Fruit fly (Drosophila melanogaster): ENCODE data around the gene Argk2.

The Argk2 gene

DNA sequence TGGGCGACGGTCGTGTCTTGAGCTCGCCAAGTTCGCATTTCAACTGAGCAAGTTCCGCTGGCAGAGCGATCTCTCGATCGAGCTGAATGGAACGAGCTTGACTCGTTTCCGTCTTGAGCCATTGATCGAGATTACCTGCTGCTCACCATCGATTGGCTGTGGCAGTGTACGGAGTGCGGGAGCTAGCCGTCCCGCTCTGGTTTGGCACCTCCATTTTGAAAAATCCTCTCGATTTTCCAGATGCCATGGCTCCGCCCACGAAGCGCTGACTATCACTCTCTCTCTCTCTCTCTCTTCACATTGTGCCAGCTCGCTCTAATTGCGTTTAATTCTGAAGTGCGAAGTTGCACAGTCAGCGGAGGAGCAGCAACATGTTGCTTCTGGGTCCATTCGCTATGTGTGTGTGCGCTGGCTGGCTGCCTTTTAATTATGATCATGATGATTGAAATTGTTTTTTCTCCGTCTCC is 28.0 kb upstream of the Argk2 start, which contains the start of gene Doc2 (continued):
- 0 out of 2 replicates have a peak, but pooled peaks have one; percentile 16 for TF ChIP-seq Adf1 (GFP tag; IDR thresholded peaks at IDR 0.05)
- TF ChIP-seq sna (GFP tag; IDR thresholded peaks at IDR 0.05; ENCODE audit: partially characterized antibody), result 0 out of 2 replicates have a peak, but pooled peaks have one; percentile 16
- peak; percentile 44 for TF ChIP-seq bbx (GFP tag; IDR thresholded peaks at IDR 0.05; ENCODE audit: partially characterized antibody)
- TF ChIP-seq twi (tag; optimal IDR thresholded peaks at IDR 0.05), result peak; percentile 4
- no peak for TF ChIP-seq lov (optimal IDR thresholded peaks at IDR 0.05)
- 0 out of 3 replicates have a peak, but pooled peaks have one; percentile 10 for TF ChIP-seq lov (GFP tag; IDR thresholded peaks at IDR 0.05)
- TF ChIP-seq Gug (GFP tag; IDR thresholded peaks at IDR 0.05), result no peak
- TF ChIP-seq Kr (GFP tag; optimal IDR thresholded peaks at IDR 0.05), result no peak
- peak; percentile 30 for TF ChIP-seq CG17829 (tag; optimal IDR thresholded peaks at IDR 0.05)
- TF ChIP-seq sr (GFP tag; IDR thresholded peaks at IDR 0.05), result peak; percentile 76
- peak; percentile 62 for TF ChIP-seq CG5180 (GFP tag; optimal IDR thresholded peaks at IDR 0.05)
- TF ChIP-seq zen (tag; optimal IDR thresholded peaks at IDR 0.05), result peak; percentile 81
- 0 out of 4 replicates have a peak, but pooled peaks have one; percentile 11 for TF ChIP-seq Dll (GFP tag; IDR thresholded peaks at IDR 0.05; ENCODE audit: partially characterized antibody)
- 0 out of 3 replicates have a peak, but pooled peaks have one; percentile 57 for TF ChIP-seq ci (GFP tag; IDR thresholded peaks at IDR 0.05)
- TF ChIP-seq chm (GFP tag; IDR thresholded peaks at IDR 0.05), result peak; percentile 49; the same call in 1 of the 2 replicates
- TF ChIP-seq bsh (GFP tag; optimal IDR thresholded peaks at IDR 0.05), result no peak
- TF ChIP-seq gce (GFP tag; IDR thresholded peaks at IDR 0.05), result 0 out of 3 replicates have a peak, but pooled peaks have one; percentile 18

DNA sequence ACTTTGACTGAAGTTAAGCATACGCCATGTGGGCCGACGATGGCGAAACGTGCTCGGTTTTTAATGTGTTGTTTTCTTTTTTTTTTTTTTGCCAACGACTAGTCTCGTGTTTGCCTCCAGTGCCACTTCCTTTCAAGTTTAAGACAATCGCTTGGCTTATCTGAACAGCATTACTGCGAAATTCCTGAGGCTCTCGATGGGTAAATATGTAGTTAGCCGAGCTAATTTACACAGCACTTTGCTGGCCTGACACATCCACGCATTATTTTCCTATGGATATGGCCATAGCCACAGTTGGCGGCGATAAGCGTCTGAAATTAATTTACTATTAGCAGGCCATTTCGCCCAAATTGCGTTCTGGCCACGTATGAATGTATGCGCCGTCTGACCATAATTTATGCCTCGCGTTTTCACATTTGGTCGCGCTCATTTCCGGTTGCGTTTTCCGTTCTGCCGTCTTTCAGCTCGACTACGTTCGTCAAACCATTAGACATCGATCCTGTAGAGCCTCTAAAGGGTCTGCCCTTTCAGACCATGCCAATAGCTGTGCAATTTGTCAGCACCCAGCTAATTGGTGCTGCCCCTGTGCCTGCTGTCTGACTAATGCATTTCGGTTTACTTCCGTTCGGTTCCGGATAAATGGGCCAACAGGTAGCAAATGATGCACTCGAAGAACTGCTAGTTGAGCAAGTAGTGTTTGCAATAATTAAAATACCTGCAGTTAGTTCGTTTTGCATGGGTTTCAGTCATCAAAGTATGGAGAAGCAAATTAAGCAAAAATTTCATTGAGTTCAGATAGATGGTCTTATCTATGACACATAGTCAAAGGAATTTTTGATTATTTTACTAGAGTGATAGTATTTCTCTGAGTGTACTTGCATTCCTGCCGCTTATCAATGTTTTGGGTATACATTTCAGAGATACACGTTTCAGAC is 26.5 kb upstream of the Argk2 start:
- no peak for TF ChIP-seq CG9215 (GFP tag; IDR thresholded peaks at IDR 0.05)
- 0 out of 2 replicates have a peak, but pooled peaks have one; percentile 6 for TF ChIP-seq lmd (GFP tag; IDR thresholded peaks at IDR 0.05)
- 0 out of 2 replicates have a peak, but pooled peaks have one; percentile 15 for TF ChIP-seq CG7372 (GFP tag; IDR thresholded peaks at IDR 0.05)
- TF ChIP-seq CG13287 (GFP tag; IDR thresholded peaks at IDR 0.05; ENCODE audit: partially characterized antibody), result no peak
- TF ChIP-seq Fer1 (GFP tag; optimal IDR thresholded peaks at IDR 0.05), result no peak
- no peak for TF ChIP-seq Jarid2 (GFP tag; optimal IDR thresholded peaks at IDR 0.05)
- TF ChIP-seq ase (GFP tag; IDR thresholded peaks at IDR 0.05), result no peak
- 0 out of 2 replicates have a peak, but pooled peaks have one; percentile 19 for TF ChIP-seq Dref (GFP tag; IDR thresholded peaks at IDR 0.05)
- TF ChIP-seq dimm (GFP tag; IDR thresholded peaks at IDR 0.05), result no peak
- peak; percentile 26 for TF ChIP-seq dmrt11E (tag; optimal IDR thresholded peaks at IDR 0.05)
- TF ChIP-seq fd102C (GFP tag; optimal IDR thresholded peaks at IDR 0.05), result peak; percentile 66
- peak; percentile 76 for TF ChIP-seq CG15479 (GFP tag; optimal IDR thresholded peaks at IDR 0.05)
- TF ChIP-seq CG15696 (tag; optimal IDR thresholded peaks at IDR 0.05), result peak; percentile 51
- TF ChIP-seq sd (tag; optimal IDR thresholded peaks at IDR 0.05), result peak; percentile 6
- no peak for TF ChIP-seq Fer2 (tag; optimal IDR thresholded peaks at IDR 0.05)
- no peak for TF ChIP-seq CG8290 (GFP tag; optimal IDR thresholded peaks at IDR 0.05)
- peak in 1 of 2 experiments; percentile 66 for TF ChIP-seq CG8290 (tag; optimal IDR thresholded peaks at IDR 0.05)
- peak; percentile 11 for TF ChIP-seq sens (GFP tag)
- peak; percentile 34 for TF ChIP-seq Hmr (GFP tag; optimal IDR thresholded peaks at IDR 0.05)
- TF ChIP-seq tup (GFP tag; optimal IDR thresholded peaks at IDR 0.05), result peak; percentile 8
- TF ChIP-seq dpn (GFP tag; optimal IDR thresholded peaks at IDR 0.05), result no peak
- TF ChIP-seq repo (GFP tag; optimal IDR thresholded peaks at IDR 0.05), result no peak
- TF ChIP-seq CG18599 (GFP tag; optimal IDR thresholded peaks at IDR 0.05), result peak; percentile 50
- TF ChIP-seq en (GFP tag; optimal IDR thresholded peaks at IDR 0.05), result no peak
- TF ChIP-seq ro (GFP tag; IDR thresholded peaks at IDR 0.05), result no peak
- peak; percentile 27 for TF ChIP-seq ac (GFP tag; optimal IDR thresholded peaks at IDR 0.05)
- peak; percentile 25; the same call in 1 of the 2 replicates for TF ChIP-seq Xrp1 (GFP tag; IDR thresholded peaks at IDR 0.05)
- no peak for TF ChIP-seq Tbp (GFP tag; optimal IDR thresholded peaks at IDR 0.05)
- peak; percentile 3 to 72 for TF ChIP-seq tll (GFP tag; optimal IDR thresholded peaks at IDR 0.05)
- TF ChIP-seq CG30020 (tag; optimal IDR thresholded peaks at IDR 0.05), result no peak
